Fruit fly (Drosophila melanogaster) Kc167 (cell line): ENCODE measurements around the gene HisRS.

Experiments
- Myc ChIP-seq: fragments of >200 bp; optimal IDR thresholded peaks from 2 replicates; lab custom pipeline; 2017; ENCODE audit warnings: missing external identifiers
- Sin3A ChIP-seq: fragments of >200 bp; optimal IDR thresholded peaks from 2 replicates; lab custom pipeline; 2018; ENCODE audit warnings: missing external identifiers
- ttk ChIP-seq: sonication (Bioruptor generic); optimal IDR thresholded peaks from 2 replicates; lab custom pipeline; 2017; ENCODE audit warnings: missing external identifiers

DNA sequence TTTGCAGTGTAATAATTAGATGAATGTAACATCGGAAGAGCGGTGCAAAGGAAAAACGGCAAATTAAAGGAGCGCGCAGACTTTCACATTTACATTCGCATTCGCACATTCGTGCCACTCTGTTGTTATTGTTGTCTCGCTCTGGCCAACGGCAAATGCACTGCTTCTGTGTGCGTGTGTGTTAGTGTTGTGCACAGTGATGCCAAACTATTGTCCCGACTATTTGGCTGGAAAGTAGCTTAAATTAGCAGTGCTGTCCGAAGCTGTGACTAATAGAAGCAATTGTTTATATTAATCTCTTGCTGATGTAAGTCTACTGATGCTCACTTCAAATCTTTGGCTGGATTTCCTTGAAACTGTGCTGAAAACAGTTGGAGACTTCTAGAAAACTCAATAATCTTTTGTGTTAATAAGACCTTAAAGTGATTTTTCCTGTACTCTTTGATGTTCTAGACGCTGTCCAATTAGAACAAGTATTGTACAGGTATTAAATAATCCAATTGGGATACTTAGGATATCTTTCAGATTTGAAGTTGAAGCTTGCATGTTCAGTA, 837 bp downstream of the HisRS start:
- TF ChIP-seq Sin3A (no peak), ttk (lab: Kevin White, UChicago) (no peak), Myc (no peak)
